Fruit fly (Drosophila melanogaster) ovary, adult (tissue): Measurements from ENCODE around the gene Ptp61F.
"Not testable (repeated sequence)": the region's sequence is repeated elsewhere in the genome, so short reads cannot be mapped to it uniquely, and the experiment has no call there.

Experiments
- CG17801 ChIP-seq: fragments of 200-800 bp; optimal IDR thresholded peaks from 2 replicates; lab custom pipeline; 2019; ENCODE audit warnings: missing biosample characterization, mild to moderate bottlenecking, missing genetic modification characterization, moderate library complexity; ENCODE audit not compliant: partially characterized antibody

The Ptp61F gene

dm6 chr3L:1431489-1432053 lies 43.5 kb downstream of the Ptp61F start:
- TF ChIP-seq CG17801 (GFP tag; lab: Kevin White, UChicago): no peak

dm6 chr3L:1424488-1424887 lies 50.6 kb downstream of the Ptp61F start:
- TF ChIP-seq CG17801 (GFP tag; lab: Kevin White, UChicago): no peak

dm6 chr3L:1423371-1423770 lies 51.7 kb downstream of the Ptp61F start, which contains the start of gene CG9173:
Gene CG9173, minus strand, starts transcription at chr3L:1423471.
- TF ChIP-seq CG17801 (GFP tag; lab: Kevin White, UChicago): no peak

dm6 chr3L:1420950-1421349 lies 54.1 kb downstream of the Ptp61F start:
- TF ChIP-seq CG17801 (GFP tag; lab: Kevin White, UChicago): no peak

dm6 chr3L:1419929-1420328 lies 55.1 kb downstream of the Ptp61F start:
- no peak for TF ChIP-seq CG17801 (GFP tag; lab: Kevin White, UChicago)

- TF ChIP-seq CG17801 (GFP tag; lab: Kevin White, UChicago): no peak
Observed at dm6 chr3L:1418821-1419220, 56.2 kb downstream of the Ptp61F start.

- no peak for TF ChIP-seq CG17801 (GFP tag; lab: Kevin White, UChicago)
Observed at dm6 chr3L:1417898-1418297, 57.2 kb downstream of the Ptp61F start.

- TF ChIP-seq CG17801 (GFP tag; lab: Kevin White, UChicago): no peak
Observed at dm6 chr3L:1415931-1416330, 59.1 kb downstream of the Ptp61F start, which contains the start of gene FucTD. Gene FucTD, plus strand, starts transcription at chr3L:1416231.

dm6 chr3L:1414032-1414431 lies 61.0 kb downstream of the Ptp61F start:
- no peak for TF ChIP-seq CG17801 (GFP tag; lab: Kevin White, UChicago)

- no peak for TF ChIP-seq CG17801 (GFP tag; lab: Kevin White, UChicago)
Observed at dm6 chr3L:1410369-1411107, 64.5 kb downstream of the Ptp61F start, which contains the start of gene CG9168. Gene CG9168, plus strand, starts transcription at chr3L:1411057.

dm6 chr3L:1408093-1408492 lies 67.0 kb downstream of the Ptp61F start:
- TF ChIP-seq CG17801 (GFP tag; lab: Kevin White, UChicago): no peak

- TF ChIP-seq CG17801 (GFP tag; lab: Kevin White, UChicago): no peak
Observed at dm6 chr3L:1404549-1404948, 70.5 kb downstream of the Ptp61F start.

- no peak for TF ChIP-seq CG17801 (GFP tag; lab: Kevin White, UChicago)
Observed at dm6 chr3L:1402152-1402551, 72.9 kb downstream of the Ptp61F start.

- no peak for TF ChIP-seq CG17801 (GFP tag; lab: Kevin White, UChicago)
Observed at dm6 chr3L:1401364-1401978, 73.6 kb downstream of the Ptp61F start.

dm6 chr3L:1398286-1398685 lies 76.8 kb downstream of the Ptp61F start, which contains the start of gene CG32320:
Gene CG32320, plus strand, starts transcription at chr3L:1398586.
- TF ChIP-seq CG17801 (GFP tag; lab: Kevin White, UChicago): not testable (repeated sequence)
